Worm (Caenorhabditis elegans): Measurements from ENCODE around the gene srw-79.

DNA sequence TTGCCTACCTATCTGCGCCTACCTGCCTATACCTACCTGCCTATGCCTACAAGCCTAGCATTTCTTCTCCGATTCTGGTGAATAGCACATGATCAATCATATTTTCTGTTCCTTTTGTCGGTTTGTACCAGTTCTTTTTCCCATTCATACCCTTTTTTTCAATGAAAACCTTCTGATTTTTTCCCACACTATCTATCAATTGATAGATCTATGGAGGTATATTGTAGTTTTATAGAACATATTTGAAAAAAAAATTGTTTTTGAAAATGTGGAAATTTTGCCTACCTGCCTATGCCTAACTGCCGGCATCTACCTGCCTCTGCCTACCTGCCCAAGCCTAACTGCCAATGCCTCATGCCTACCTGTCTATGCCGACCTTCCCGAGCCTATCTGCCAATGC lies 17.1 kb downstream of the srw-79 start:
- no peak for TF ChIP-seq ref-1 (GFP tag; conservative IDR thresholded peaks at IDR 0.05)
- no peak for TF ChIP-seq med-1 (GFP tag; optimal IDR thresholded peaks at IDR 0.05; ENCODE audit: insufficient read depth)
- TF ChIP-seq ztf-29 (GFP tag; IDR thresholded peaks at IDR 0.05): no peak
- no peak for TF ChIP-seq T22C8.4 (GFP tag; IDR thresholded peaks at IDR 0.05)
- TF ChIP-seq tab-1 (GFP tag; IDR thresholded peaks at IDR 0.05): no peak
- no peak for TF ChIP-seq ztf-23 (GFP tag; IDR thresholded peaks at IDR 0.05)
- TF ChIP-seq flt-1 (GFP tag; IDR thresholded peaks at IDR 0.05): no peak
- no peak for TF ChIP-seq klf-2 (GFP tag; conservative IDR thresholded peaks at IDR 0.05)
- no peak for TF ChIP-seq cog-1 (tag; optimal IDR thresholded peaks at IDR 0.05)
